Worm (Caenorhabditis elegans) whole organism, midembryonic: ENCODE measurements around the gene otpl-8.

Experiments
- flt-1 ChIP-seq: fragments of 200-800 bp; sonication (Bioruptor generic); IDR thresholded peaks from 2 replicates; pipeline ENCODE4 v1.3.6; 2022; ENCODE audit warnings: missing genetic modification characterization, missing compliant biosample characterization
- ztf-23 ChIP-seq: fragments of 200-800 bp; sonication (Bioruptor generic); IDR thresholded peaks from 2 replicates; pipeline ENCODE4 v1.3.6; 2022; ENCODE audit warnings: missing genetic modification reagents, missing genetic modification characterization, missing compliant biosample characterization

DNA sequence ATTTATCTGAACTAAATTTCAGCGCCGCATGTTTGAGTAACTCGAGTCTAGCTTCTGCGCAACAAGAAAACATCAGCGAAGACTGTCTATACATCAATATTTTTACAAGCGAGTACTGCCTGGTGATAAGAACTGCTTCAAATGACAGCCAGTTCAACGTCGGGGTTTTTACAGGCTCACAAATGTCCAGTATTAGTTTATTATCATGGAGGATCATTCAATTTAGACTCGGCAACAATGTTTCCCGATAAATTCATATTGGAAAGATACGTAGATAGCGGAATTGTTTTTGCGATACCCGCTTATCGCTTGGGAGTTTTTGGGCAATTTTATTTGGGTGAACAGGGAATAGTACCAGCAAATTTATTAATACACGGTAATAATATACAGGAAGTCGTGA is 40.4 kb downstream of the otpl-8 start:
- TF ChIP-seq ztf-23 (GFP tag; lab: Robert Waterston, UW) (no peak), flt-1 (GFP tag; lab: Robert Waterston, UW) (no peak)
